Worm (Caenorhabditis elegans): ENCODE measurements around the gene T02H6.11.

T02H6.11 gene

DNA sequence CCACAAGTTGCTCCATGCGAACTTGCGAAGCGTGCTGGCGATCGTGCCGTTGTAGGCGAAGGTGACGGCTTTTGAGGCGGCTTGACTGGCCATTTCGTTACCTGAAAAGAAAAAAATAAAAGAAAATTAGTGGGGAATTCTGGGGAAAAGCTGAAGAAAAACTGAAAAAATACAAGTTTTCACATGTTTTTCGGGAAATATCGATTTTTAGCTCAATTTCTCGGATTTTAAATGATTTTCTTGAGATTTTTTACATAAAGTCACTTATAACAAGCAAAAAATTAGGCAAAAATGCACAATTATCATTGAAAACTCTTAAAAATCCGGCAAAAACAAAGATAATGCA, at the start of gene T02H6.11:
TSS of gene T02H6.11 (minus strand) at position 101 of the 346 bp plus-strand sequence.
- TF ChIP-seq unc-62 (GFP tag; optimal IDR thresholded peaks at IDR 0.05) (no peak), lir-3 (tag; optimal IDR thresholded peaks at IDR 0.05; ENCODE audit: poor library complexity) (no peak), nhr-20 (tag; optimal IDR thresholded peaks at IDR 0.05) (no peak), swsn-7 (tag; optimal IDR thresholded peaks at IDR 0.05) (no peak), ceh-8 (GFP tag; optimal IDR thresholded peaks at IDR 0.05) (no peak), rnt-1 (tag; optimal IDR thresholded peaks at IDR 0.05) (no peak), lsy-2 (tag; optimal IDR thresholded peaks at IDR 0.05) (no peak), sup-37 (GFP tag; optimal IDR thresholded peaks at IDR 0.05) (no peak), lin-35 (GFP tag; optimal IDR thresholded peaks at IDR 0.05) (no peak), lin-15B (tag; optimal IDR thresholded peaks at IDR 0.05) (no peak), aly-2 (tag; optimal IDR thresholded peaks at IDR 0.05) (no peak), snu-23 (GFP tag; optimal IDR thresholded peaks at IDR 0.05) (no peak), blmp-1 (tag; optimal IDR thresholded peaks at IDR 0.05) (no peak), fkh-4 (tag; optimal IDR thresholded peaks at IDR 0.05; ENCODE audit: borderline replicate concordance) (no peak)

- no peak for TF ChIP-seq jun-1 (tag; optimal IDR thresholded peaks at IDR 0.05)
Observed at ce11 chrII:750155-750554, 49.2 kb upstream of the T02H6.11 start, which contains the start of gene snt-6. Gene snt-6 (minus strand): TSS chrII:750212.

DNA sequence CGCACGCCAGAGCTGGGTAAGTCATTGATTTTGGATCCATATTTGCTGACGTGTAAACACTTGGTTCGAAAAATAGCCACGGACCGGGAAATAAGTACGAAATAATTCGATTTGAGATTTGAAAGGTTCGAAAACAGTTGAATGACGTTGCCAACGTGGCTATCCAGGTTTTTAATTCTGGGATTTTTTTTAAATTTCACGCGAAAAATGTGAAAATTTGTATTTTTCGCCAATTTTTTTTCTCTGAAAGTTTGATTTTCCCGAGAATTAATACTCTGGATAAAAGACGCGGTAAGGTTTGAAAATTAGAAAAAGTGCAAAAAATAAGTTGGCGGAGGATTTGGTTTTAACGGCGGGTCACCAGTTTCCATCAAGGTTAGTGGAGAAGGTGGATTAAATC, 39.9 kb upstream of the T02H6.11 start, which contains the start of gene fbxc-48:
TSS of gene fbxc-48 (minus strand) at position 101 of the 400 bp plus-strand sequence.
- TF ChIP-seq jun-1 (tag; optimal IDR thresholded peaks at IDR 0.05): no peak
- TF ChIP-seq pax-3 (tag; optimal IDR thresholded peaks at IDR 0.05): no peak
- TF ChIP-seq snpc-4 (tag; optimal IDR thresholded peaks at IDR 0.05): no peak
- TF ChIP-seq efl-3 (GFP tag; optimal IDR thresholded peaks at IDR 0.05): no peak
- no peak for TF ChIP-seq hlh-17 (GFP tag; optimal IDR thresholded peaks at IDR 0.05; ENCODE audit: borderline replicate concordance)
- TF ChIP-seq dpl-1 (GFP tag; optimal IDR thresholded peaks at IDR 0.05): no peak
- no peak for TF ChIP-seq lin-15B (tag; optimal IDR thresholded peaks at IDR 0.05)
- no peak for TF ChIP-seq ceh-82 (tag; optimal IDR thresholded peaks at IDR 0.05)
- no peak for TF ChIP-seq Y116A8C.19 (tag; optimal IDR thresholded peaks at IDR 0.05; ENCODE audit: borderline replicate concordance)
- no peak for TF ChIP-seq ets-5 (GFP tag; IDR thresholded peaks at IDR 0.05)
- TF ChIP-seq unc-86 (tag; optimal IDR thresholded peaks at IDR 0.05): no peak
- TF ChIP-seq nhr-237 (tag; optimal IDR thresholded peaks at IDR 0.05): no peak
- no peak for TF ChIP-seq ama-1 (optimal IDR thresholded peaks at IDR 0.05)
- TF ChIP-seq vab-15 (tag; optimal IDR thresholded peaks at IDR 0.05): no peak
- no peak for TF ChIP-seq unc-130 (tag; optimal IDR thresholded peaks at IDR 0.05)

DNA sequence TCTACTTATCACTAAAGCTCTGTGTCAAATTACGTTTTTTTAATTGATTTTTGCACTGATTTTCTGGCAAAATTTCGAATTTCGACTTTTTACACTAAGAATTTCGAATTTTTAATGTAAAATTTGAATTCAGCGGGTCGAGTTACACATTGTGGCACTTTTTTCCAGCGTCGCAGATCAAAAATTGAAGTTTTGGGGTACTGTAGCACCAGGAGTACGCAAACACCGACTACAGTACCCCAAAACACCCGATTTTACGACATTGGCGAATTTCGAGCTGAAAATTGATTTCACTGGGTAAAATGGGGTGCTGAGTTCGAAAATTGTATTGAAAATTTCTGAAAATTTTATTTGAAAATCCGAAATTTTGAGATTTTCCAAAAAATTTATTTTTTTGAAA, 31.5 kb upstream of the T02H6.11 start:
- TF ChIP-seq efl-1 (optimal IDR thresholded peaks at IDR 0.05) (no peak), efl-1 (GFP tag; optimal IDR thresholded peaks at IDR 0.05 in 1 of 2) (peak in 1 of 2 experiments; percentile 54), nhr-11 (tag; optimal IDR thresholded peaks at IDR 0.05) (no peak), xbp-1 (tag; optimal IDR thresholded peaks at IDR 0.05) (no peak), nhr-85 (tag) (peak; percentile 33), lin-13 (GFP tag; optimal IDR thresholded peaks at IDR 0.05) (peak; percentile 8), lsy-2 (tag; optimal IDR thresholded peaks at IDR 0.05) (peak; percentile 56 to 66), pqm-1 (tag; optimal IDR thresholded peaks at IDR 0.05) (no peak), skn-1 (tag; optimal IDR thresholded peaks at IDR 0.05) (no peak), lin-39 (tag; optimal IDR thresholded peaks at IDR 0.05) (no peak), jun-1 (tag; optimal IDR thresholded peaks at IDR 0.05) (no peak)

- TF ChIP-seq lin-14 (GFP tag; optimal IDR thresholded peaks at IDR 0.05): no peak
- peak; percentile 39 for TF ChIP-seq nhr-47 (tag; optimal IDR thresholded peaks at IDR 0.05)
- no peak for TF ChIP-seq pax-3 (tag; optimal IDR thresholded peaks at IDR 0.05)
- no peak for TF ChIP-seq jun-1 (tag; optimal IDR thresholded peaks at IDR 0.05)
- TF ChIP-seq efl-1 (optimal IDR thresholded peaks at IDR 0.05): peak in 1 of 2 experiments; percentile 43
- peak; percentile 29 to 94 for TF ChIP-seq efl-1 (GFP tag; optimal IDR thresholded peaks at IDR 0.05 in 1 of 2)
- peak; percentile 11 for TF ChIP-seq nhr-71 (tag; optimal IDR thresholded peaks at IDR 0.05)
- TF ChIP-seq ets-5 (GFP tag; IDR thresholded peaks at IDR 0.05): no peak
- no peak for TF ChIP-seq nhr-76 (tag; optimal IDR thresholded peaks at IDR 0.05)
- no peak for TF ChIP-seq snu-23 (GFP tag; optimal IDR thresholded peaks at IDR 0.05)
- TF ChIP-seq tlp-1 (tag; optimal IDR thresholded peaks at IDR 0.05): no peak
- TF ChIP-seq C04F5.9 (tag; optimal IDR thresholded peaks at IDR 0.05): no peak
- no peak for TF ChIP-seq sptf-1 (tag; optimal IDR thresholded peaks at IDR 0.05)
- no peak for TF ChIP-seq lin-35 (GFP tag; optimal IDR thresholded peaks at IDR 0.05)
- no peak for TF ChIP-seq unc-86 (tag; optimal IDR thresholded peaks at IDR 0.05)
- no peak for TF ChIP-seq ces-1 (GFP tag; optimal IDR thresholded peaks at IDR 0.05)
- no peak for TF ChIP-seq vab-15 (tag; optimal IDR thresholded peaks at IDR 0.05)
- TF ChIP-seq fos-1 (tag; optimal IDR thresholded peaks at IDR 0.05): no peak
- no peak for TF ChIP-seq nhr-19 (GFP tag; conservative IDR thresholded peaks at IDR 0.05)
- TF ChIP-seq dpl-1 (GFP tag; optimal IDR thresholded peaks at IDR 0.05): peak in 2 of 3 experiments; percentile 12 to 16
Observed at ce11 chrII:729931-730330, 29.0 kb upstream of the T02H6.11 start.
